Fruit fly (Drosophila melanogaster) whole organism, wandering third instar larva: ENCODE data around the gene CG8032.
A peak's percentile ranks its signal among the peaks of the same experiment; 100 is the strongest.

Source experiments
- Abd-B ChIP-seq: fragments of >200 bp; optimal IDR thresholded peaks from 2 replicates; lab custom pipeline; 2017; ENCODE audit warnings: missing biosample characterization, missing genetic modification characterization
- CG9705 ChIP-seq: fragments of 200-800 bp; sonication (Bioruptor generic); optimal IDR thresholded peaks from 2 replicates; lab custom pipeline; 2018; ENCODE audit warnings: missing biosample characterization, mild to moderate bottlenecking, missing genetic modification characterization
- CrebA ChIP-seq: fragments of 200-800 bp; sonication (Bioruptor generic); optimal IDR thresholded peaks from 2 replicates; lab custom pipeline; 2016; ENCODE audit warnings: missing biosample characterization, mild to moderate bottlenecking, missing genetic modification characterization, borderline replicate concordance
- Dfd ChIP-seq: fragments of >200 bp; optimal IDR thresholded peaks from 2 replicates; lab custom pipeline; 2017; ENCODE audit warnings: missing biosample characterization, missing genetic modification characterization
- GATAd ChIP-seq: sonication (Bioruptor generic); optimal IDR thresholded peaks from 2 replicates; lab custom pipeline; 2016; ENCODE audit warnings: missing biosample characterization, missing genetic modification characterization
- HLH106 ChIP-seq: fragments of 200-800 bp; optimal IDR thresholded peaks from 3 replicates; lab custom pipeline; 2019; ENCODE audit warnings: missing biosample characterization, mild to moderate bottlenecking, missing genetic modification characterization, moderate library complexity
- Hnf4 ChIP-seq: fragments of 200-800 bp; sonication (Bioruptor generic); optimal IDR thresholded peaks from 2 replicates; lab custom pipeline; 2016; ENCODE audit warnings: missing biosample characterization, mild to moderate bottlenecking, missing genetic modification characterization
- Hr78 ChIP-seq: fragments of >200 bp; optimal IDR thresholded peaks from 2 replicates; lab custom pipeline; 2017; ENCODE audit warnings: missing biosample characterization, missing genetic modification characterization
- Hr83 ChIP-seq: fragments of 200-300 bp; sonication (Bioruptor generic); optimal IDR thresholded peaks from 2 replicates; lab custom pipeline; 2016; ENCODE audit warnings: missing biosample characterization, mild to moderate bottlenecking, missing genetic modification characterization, moderate library complexity; ENCODE audit not compliant: poor library complexity, severe bottlenecking
- Jra ChIP-seq: sonication (Bioruptor generic); optimal IDR thresholded peaks from 2 replicates; lab custom pipeline; 2016; ENCODE audit warnings: missing biosample characterization, missing genetic modification characterization
- Mio ChIP-seq: sonication (Bioruptor generic); optimal IDR thresholded peaks from 2 replicates; lab custom pipeline; 2016; ENCODE audit warnings: missing biosample characterization, missing genetic modification characterization
- Myc ChIP-seq: fragments of >200 bp; optimal IDR thresholded peaks from 2 replicates; lab custom pipeline; 2017
- N ChIP-seq: fragments of >200 bp; optimal IDR thresholded peaks from 2 replicates; lab custom pipeline; 2018; ENCODE audit warnings: missing biosample characterization, missing external identifiers, missing genetic modification characterization
- OdsH ChIP-seq: fragments of 200-800 bp; sonication (Bioruptor generic); optimal IDR thresholded peaks from 2 replicates; lab custom pipeline; 2016; ENCODE audit warnings: missing biosample characterization, mild to moderate bottlenecking, missing genetic modification characterization
- Rel ChIP-seq, 2 experiments: fragments of 200-800 bp; sonication (Bioruptor generic) in 1 of 2; optimal IDR thresholded peaks; 2 replicates in 1 of 2; 3 replicates in 1 of 2; lab custom pipeline; 2016 to 2019; ENCODE audit warnings: mild to moderate bottlenecking in 2 of 2, missing biosample characterization in 2 of 2, missing genetic modification characterization in 2 of 2, moderate library complexity in 1 of 2
- Vsx2 ChIP-seq: fragments of 200-300, 225-300 bp; sonication (Bioruptor generic); optimal IDR thresholded peaks from 2 replicates; lab custom pipeline; 2018; ENCODE audit warnings: missing biosample characterization, missing genetic modification characterization; ENCODE audit not compliant: partially characterized antibody
- br ChIP-seq: fragments of 200-800 bp; sonication (Bioruptor generic); optimal IDR thresholded peaks from 2 replicates; lab custom pipeline; 2016; ENCODE audit warnings: missing biosample characterization, missing genetic modification characterization
- brk ChIP-seq: fragments of 200-800 bp; sonication (Bioruptor generic); optimal IDR thresholded peaks from 2 replicates; lab custom pipeline; 2016; ENCODE audit warnings: missing biosample characterization, mild to moderate bottlenecking, missing genetic modification characterization
- dl ChIP-seq, 2 experiments: fragments of 175-275, 200-275 bp in 1 of 2; fragments of 200-275 bp in 1 of 2; sonication (Bioruptor generic); optimal IDR thresholded peaks; lab custom pipeline; 2018; ENCODE audit warnings: mild to moderate bottlenecking in 2 of 2, missing biosample characterization in 2 of 2, missing genetic modification characterization in 2 of 2, moderate library complexity in 2 of 2; ENCODE audit not compliant: partially characterized antibody in 2 of 2, insufficient read depth in 1 of 2
- dsf ChIP-seq: sonication (Bioruptor generic); optimal IDR thresholded peaks from 2 replicates; lab custom pipeline; 2016; ENCODE audit warnings: missing biosample characterization, missing genetic modification characterization, borderline replicate concordance
- ey ChIP-seq: fragments of 200-800 bp; sonication (Bioruptor generic); optimal IDR thresholded peaks from 2 replicates; lab custom pipeline; 2016; ENCODE audit warnings: missing biosample characterization, missing genetic modification characterization
- foxo ChIP-seq, 2 experiments: fragments of 200-800 bp; sonication (Bioruptor generic); optimal IDR thresholded peaks; 2 replicates in 1 of 2; 3 replicates in 1 of 2; lab custom pipeline; 2016 to 2017; ENCODE audit warnings: missing biosample characterization in 2 of 2, missing genetic modification characterization in 2 of 2
- fru ChIP-seq: fragments of 200-800 bp; sonication (Bioruptor generic); optimal IDR thresholded peaks from 3 replicates; lab custom pipeline; 2016; ENCODE audit warnings: missing biosample characterization, mild to moderate bottlenecking, missing genetic modification characterization
- h ChIP-seq: fragments of 200-800 bp; sonication (Bioruptor generic); optimal IDR thresholded peaks from 3 replicates; lab custom pipeline; 2016; ENCODE audit warnings: missing biosample characterization, mild to moderate bottlenecking, missing genetic modification characterization
- jim ChIP-seq: fragments of 175-275, 200-325 bp; sonication (Bioruptor generic); optimal IDR thresholded peaks from 2 replicates; lab custom pipeline; 2016; ENCODE audit warnings: missing biosample characterization, mild to moderate bottlenecking, missing genetic modification characterization
- lola ChIP-seq: fragments of >200 bp; optimal IDR thresholded peaks from 2 replicates; lab custom pipeline; 2017; ENCODE audit warnings: missing biosample characterization, missing genetic modification characterization
- psq ChIP-seq: fragments of 200-800 bp; sonication (Bioruptor generic); optimal IDR thresholded peaks from 3 replicates; lab custom pipeline; 2017; ENCODE audit warnings: missing biosample characterization, mild to moderate bottlenecking, missing genetic modification characterization, moderate library complexity
- rgr ChIP-seq: fragments of 200-800 bp; sonication (Bioruptor generic); optimal IDR thresholded peaks from 3 replicates; lab custom pipeline; 2016; ENCODE audit warnings: missing biosample characterization, mild to moderate bottlenecking, missing genetic modification characterization
- sage ChIP-seq: fragments of 200-800 bp; sonication (Bioruptor generic); optimal IDR thresholded peaks from 2 replicates; lab custom pipeline; 2016; ENCODE audit warnings: missing biosample characterization, mild to moderate bottlenecking, missing genetic modification characterization
- sv ChIP-seq: fragments of 200-800 bp; sonication (Bioruptor generic); optimal IDR thresholded peaks from 3 replicates; lab custom pipeline; 2016; ENCODE audit warnings: missing biosample characterization, missing genetic modification characterization
- tai ChIP-seq: sonication (Bioruptor generic); optimal IDR thresholded peaks from 2 replicates; lab custom pipeline; 2016; ENCODE audit warnings: missing biosample characterization, missing genetic modification characterization
- woc ChIP-seq: sonication (Bioruptor generic); optimal IDR thresholded peaks from 2 replicates; lab custom pipeline; 2016; ENCODE audit warnings: missing biosample characterization, mild to moderate bottlenecking, missing genetic modification characterization

Gene CG8032

dm6 chr3R:8619089-8619488 lies 44.8 kb upstream of the CG8032 start:
- TF ChIP-seq lola (GFP tag; lab: Kevin White, UChicago): no peak
- TF ChIP-seq dl (GFP tag; optimal IDR thresholded peaks at IDR 0.05; lab: Kevin White, UChicago; ENCODE audit: insufficient read depth in 1 of 2, partially characterized antibody in 2 of 2): no peak
- TF ChIP-seq Jra: no peak
- TF ChIP-seq ey (GFP tag; lab: Kevin White, UChicago): no peak
- TF ChIP-seq CG9705 (GFP tag; lab: Kevin White, UChicago): no peak
- no peak for TF ChIP-seq tai
- TF ChIP-seq sage: no peak
- TF ChIP-seq Myc (lab: Kevin White, UChicago): no peak
- TF ChIP-seq br (GFP tag; lab: Kevin White, UChicago): no peak
- no peak for TF ChIP-seq Hnf4 (GFP tag; lab: Kevin White, UChicago)
- TF ChIP-seq GATAd (GFP tag; lab: Kevin White, UChicago): no peak
- TF ChIP-seq woc (GFP tag; lab: Kevin White, UChicago): no peak
- TF ChIP-seq foxo (GFP tag; optimal IDR thresholded peaks at IDR 0.05; lab: Kevin White, UChicago): no peak
- no peak for TF ChIP-seq Rel (GFP tag; optimal IDR thresholded peaks at IDR 0.05; lab: Kevin White, UChicago)
- TF ChIP-seq Rel (tag; optimal IDR thresholded peaks at IDR 0.05; lab: Kevin White, UChicago): no peak
- TF ChIP-seq psq (GFP tag; lab: Kevin White, UChicago): no peak
- no peak for TF ChIP-seq jim (GFP tag; lab: Kevin White, UChicago)
- no peak for TF ChIP-seq Dfd (GFP tag; lab: Kevin White, UChicago)
- TF ChIP-seq N (GFP tag; lab: Kevin White, UChicago): no peak

- TF ChIP-seq Vsx2 (GFP tag; lab: Kevin White, UChicago): no peak
- peak; percentile 80 for TF ChIP-seq Dfd (GFP tag; lab: Kevin White, UChicago)
Measured at dm6 chr3R:8620737-8621136, 43.2 kb upstream of the CG8032 start.

dm6 chr3R:8635778-8636177 lies 28.1 kb upstream of the CG8032 start, which contains the start of gene Or85e:
TSS of gene Or85e (minus strand) at chr3R:8635878.
- TF ChIP-seq rgr (GFP tag; lab: Kevin White, UChicago): no peak

- TF ChIP-seq fru (GFP tag; lab: Kevin White, UChicago) (no peak), lola (GFP tag; lab: Kevin White, UChicago) (no peak), Mio (GFP tag; lab: Kevin White, UChicago) (no peak), h (GFP tag; lab: Kevin White, UChicago) (no peak), Hnf4 (GFP tag; lab: Kevin White, UChicago) (no peak), Hr83 (GFP tag; lab: Kevin White, UChicago) (no peak), OdsH (GFP tag; lab: Kevin White, UChicago) (no peak), CrebA (GFP tag; lab: Kevin White, UChicago) (no peak), HLH106 (tag; lab: Kevin White, UChicago) (no peak), foxo (GFP tag; optimal IDR thresholded peaks at IDR 0.05; lab: Kevin White, UChicago) (no peak), Hr78 (GFP tag; lab: Kevin White, UChicago) (no peak), GATAd (GFP tag; lab: Kevin White, UChicago) (no peak), Abd-B (GFP tag; lab: Kevin White, UChicago) (no peak), tai (no peak), sv (GFP tag; lab: Kevin White, UChicago) (no peak), woc (GFP tag; lab: Kevin White, UChicago) (no peak), rgr (GFP tag; lab: Kevin White, UChicago) (no peak), N (GFP tag; lab: Kevin White, UChicago) (no peak), dsf (no peak)
Measured at dm6 chr3R:8638629-8639028, 25.3 kb upstream of the CG8032 start.

- TF ChIP-seq brk (GFP tag; lab: Kevin White, UChicago): peak; percentile 23
- TF ChIP-seq rgr (GFP tag; lab: Kevin White, UChicago): no peak
Measured at dm6 chr3R:8642376-8642966, 21.4 kb upstream of the CG8032 start.
